Worm (Caenorhabditis elegans) whole organism, L3 larva: ENCODE measurements around the gene Y82E9BR.8.

ENCODE experiments used
- ceh-9 ChIP-seq: sonication (generic microtip); optimal IDR thresholded peaks from 2 replicates; lab custom pipeline; 2018; ENCODE audit warnings: missing biosample characterization, missing genetic modification characterization
- fkh-10 ChIP-seq: sonication (generic microtip); optimal IDR thresholded peaks from 2 replicates; lab custom pipeline; 2017; ENCODE audit warnings: missing biosample characterization, missing genetic modification reagents, missing genetic modification characterization
- lin-15B ChIP-seq: fragments of 150-350 bp; optimal IDR thresholded peaks from 2 replicates; lab custom pipeline; 2014; ENCODE audit warnings: missing biosample characterization, missing genetic modification characterization
- lin-39 ChIP-seq: fragments of 150-350 bp; optimal IDR thresholded peaks from 2 replicates; lab custom pipeline; 2018; ENCODE audit warnings: missing biosample characterization, missing genetic modification reagents, missing genetic modification characterization
- nfya-1 ChIP-seq: sonication (generic microtip); optimal IDR thresholded peaks from 2 replicates; lab custom pipeline; 2017; ENCODE audit warnings: missing genetic modification characterization, mild to moderate bottlenecking, missing compliant biosample characterization, antibody characterized with exemption, moderate library complexity; ENCODE audit not compliant: insufficient read depth
- nhr-23 ChIP-seq: fragments of 150-350 bp; optimal IDR thresholded peaks from 2 replicates; lab custom pipeline; 2014; ENCODE audit warnings: missing biosample characterization, missing genetic modification reagents, missing genetic modification characterization
- nhr-43 ChIP-seq: sonication (generic microtip); optimal IDR thresholded peaks from 2 replicates; lab custom pipeline; 2016; ENCODE audit warnings: mild to moderate bottlenecking, missing genetic modification characterization, missing compliant biosample characterization; ENCODE audit not compliant: poor library complexity, severe bottlenecking
- nhr-67 ChIP-seq: fragments of 150-350 bp; optimal IDR thresholded peaks from 2 replicates; lab custom pipeline; 2014; ENCODE audit warnings: missing biosample characterization, missing genetic modification characterization
- nhr-77 ChIP-seq: fragments of 150-350 bp; optimal IDR thresholded peaks from 2 replicates; lab custom pipeline; 2014; ENCODE audit warnings: missing biosample characterization, missing genetic modification characterization
- sea-2 ChIP-seq: fragments of 150-350 bp; sonication (generic microtip); optimal IDR thresholded peaks from 4 replicates; lab custom pipeline; 2014; ENCODE audit warnings: missing biosample characterization, missing genetic modification reagents, missing genetic modification characterization
- ztf-11 ChIP-seq: fragments of 150-350 bp; optimal IDR thresholded peaks from 2 replicates; lab custom pipeline; 2014; ENCODE audit warnings: missing biosample characterization, missing genetic modification characterization
- ztf-4 ChIP-seq: fragments of 150-350 bp; optimal IDR thresholded peaks from 2 replicates; lab custom pipeline; 2014; ENCODE audit warnings: missing biosample characterization, missing genetic modification characterization

- no peak for TF ChIP-seq nhr-67 (tag; lab: Kevin White, UChicago)
- TF ChIP-seq ztf-11 (tag; lab: Kevin White, UChicago): no peak
- no peak for TF ChIP-seq nfya-1
- no peak for TF ChIP-seq sea-2
- no peak for TF ChIP-seq ceh-9 (tag; lab: Kevin White, UChicago)
- TF ChIP-seq nhr-43 (tag; lab: Kevin White, UChicago): no peak
- no peak for TF ChIP-seq nhr-23
- TF ChIP-seq lin-39: no peak
- TF ChIP-seq ztf-4 (tag; lab: Kevin White, UChicago): no peak
- no peak for TF ChIP-seq nhr-77
- TF ChIP-seq fkh-10: no peak
- TF ChIP-seq lin-15B (tag; lab: Kevin White, UChicago): no peak
Measured at ce11 chrIII:1331894-1332293, 26.0 kb downstream of the Y82E9BR.8 start, which contains the start of gene Y82E9BL.19.
